Worm (Caenorhabditis elegans) whole organism, young adult: ENCODE results near the gene C06C3.4.

Experiments
- B0035.1 ChIP-seq: sonication (generic microtip); optimal IDR thresholded peaks from 2 replicates; lab custom pipeline; 2016; ENCODE audit warnings: missing genetic modification characterization, mild to moderate bottlenecking, missing compliant biosample characterization, missing genotype, missing genetic modification reagents
- C17E4.6 ChIP-seq: fragments of 200-800 bp; sonication (Bioruptor generic); IDR thresholded peaks from 2 replicates; pipeline ENCODE4 v1.3.6; 2022; ENCODE audit warnings: missing genetic modification reagents, missing genetic modification characterization, missing compliant biosample characterization
- D2030.7 ChIP-seq: fragments of 200-800 bp; sonication (Bioruptor generic); IDR thresholded peaks from 2 replicates; pipeline ENCODE4 v1.3.6; 2022; ENCODE audit warnings: missing genetic modification reagents, missing genetic modification characterization, missing compliant biosample characterization
- F10E7.11 ChIP-seq: sonication (generic microtip); optimal IDR thresholded peaks from 2 replicates; lab custom pipeline; 2017; ENCODE audit warnings: mild to moderate bottlenecking, missing genetic modification characterization, moderate library complexity, missing compliant biosample characterization
- F22D6.2 ChIP-seq: sonication (generic microtip); optimal IDR thresholded peaks from 2 replicates; lab custom pipeline; 2016; ENCODE audit warnings: mild to moderate bottlenecking, missing genetic modification characterization, missing compliant biosample characterization
- F23B12.7 ChIP-seq: sonication (generic microtip); optimal IDR thresholded peaks from 2 replicates; lab custom pipeline; 2017; ENCODE audit warnings: missing genetic modification characterization, mild to moderate bottlenecking, missing compliant biosample characterization, antibody characterized with exemption, moderate library complexity; ENCODE audit not compliant: insufficient read depth
- F33H1.4 ChIP-seq: fragments of 200-800 bp; sonication (Bioruptor generic); IDR thresholded peaks from 2 replicates; pipeline ENCODE4 v1.3.6; 2022; ENCODE audit warnings: missing genetic modification reagents, missing genetic modification characterization, missing compliant biosample characterization
- F39B2.1 ChIP-seq: fragments of 200-800 bp; sonication (Bioruptor generic); IDR thresholded peaks from 2 replicates; pipeline ENCODE4 v1.3.6; 2022; ENCODE audit warnings: missing genetic modification reagents, missing genetic modification characterization, missing compliant biosample characterization
- F49E8.2 ChIP-seq: sonication (generic microtip); optimal IDR thresholded peaks from 3 replicates; lab custom pipeline; 2017; ENCODE audit warnings: missing genetic modification characterization, mild to moderate bottlenecking, missing compliant biosample characterization, antibody characterized with exemption, moderate library complexity; ENCODE audit not compliant: insufficient read depth
- F57A8.1 ChIP-seq: fragments of 200-800 bp; sonication (Bioruptor generic); optimal IDR thresholded peaks from 2 replicates; lab custom pipeline; 2018; ENCODE audit warnings: mild to moderate bottlenecking, missing genetic modification characterization, moderate library complexity, missing compliant biosample characterization
- K11D2.4 ChIP-seq: fragments of 200-800 bp; sonication (Bioruptor generic); IDR thresholded peaks from 2 replicates; pipeline ENCODE4 v1.3.6; 2022; ENCODE audit warnings: missing genetic modification reagents, missing genetic modification characterization, missing compliant biosample characterization
- T07F8.4 ChIP-seq: sonication (generic microtip); optimal IDR thresholded peaks from 2 replicates; lab custom pipeline; 2016; ENCODE audit warnings: mild to moderate bottlenecking, missing genetic modification characterization, moderate library complexity, missing compliant biosample characterization
- Y56A3A.18 ChIP-seq: fragments of 200-800 bp; sonication (Bioruptor generic); IDR thresholded peaks from 2 replicates; pipeline ENCODE4 v1.3.6; 2022; ENCODE audit warnings: missing genetic modification reagents, missing genetic modification characterization, missing compliant biosample characterization
- Y67H2A.10 ChIP-seq: fragments of 200-800 bp; sonication (Bioruptor generic); conservative IDR thresholded peaks from 2 replicates; pipeline ENCODE4 v1.3.6; 2022; ENCODE audit warnings: missing genetic modification reagents, missing genetic modification characterization, missing compliant biosample characterization
- ZK185.1 ChIP-seq: sonication (generic microtip); optimal IDR thresholded peaks from 2 replicates; lab custom pipeline; 2016; ENCODE audit warnings: mild to moderate bottlenecking, missing genetic modification characterization, missing compliant biosample characterization; ENCODE audit not compliant: poor library complexity, severe bottlenecking
- ama-1 ChIP-seq, 3 experiments: fragments of 150-350 bp in 1 of 3; sonication (generic microtip) in 2 of 3; optimal IDR thresholded peaks; 2 replicates each; lab custom pipeline; 2014 to 2018; ENCODE audit warnings: missing biosample characterization in 2 of 3, missing genetic modification characterization in 2 of 3, missing genetic modification reagents in 2 of 3
- attf-6 ChIP-seq: fragments of 200-800 bp; sonication (Bioruptor generic); IDR thresholded peaks from 2 replicates; pipeline ENCODE4 v1.3.6; 2022; ENCODE audit warnings: missing genetic modification reagents, missing genetic modification characterization, missing compliant biosample characterization
- ccch-3 ChIP-seq: fragments of 200-800 bp; sonication (Bioruptor generic); optimal IDR thresholded peaks from 2 replicates; lab custom pipeline; 2018; ENCODE audit warnings: mild to moderate bottlenecking, missing genetic modification characterization, missing compliant biosample characterization
- cebp-1 ChIP-seq, 2 experiments: fragments of 200-800 bp in 1 of 2; sonication (Bioruptor generic) in 1 of 2; sonication (generic microtip) in 1 of 2; IDR thresholded peaks in 1 of 2; optimal IDR thresholded peaks in 1 of 2; 2 replicates each; pipeline versions ENCODE4 v1.3.6 to Lab custom; 2017 to 2022; ENCODE audit warnings: missing compliant biosample characterization in 2 of 2, missing genetic modification characterization in 2 of 2, mild to moderate bottlenecking in 1 of 2, missing genetic modification reagents in 1 of 2, moderate library complexity in 1 of 2
- cebp-2 ChIP-seq: fragments of 200-800 bp; sonication (Bioruptor generic); IDR thresholded peaks from 2 replicates; pipeline ENCODE4 v1.3.6; 2022; ENCODE audit warnings: missing genetic modification characterization, missing compliant biosample characterization
- chd-7 ChIP-seq: sonication (generic microtip); optimal IDR thresholded peaks from 2 replicates; lab custom pipeline; 2016; ENCODE audit warnings: mild to moderate bottlenecking, missing genetic modification characterization, moderate library complexity, missing compliant biosample characterization
- die-1 ChIP-seq: sonication (generic microtip); optimal IDR thresholded peaks from 2 replicates; lab custom pipeline; 2016; ENCODE audit warnings: missing genotype, mild to moderate bottlenecking, missing genetic modification characterization, missing compliant biosample characterization
- dox-1 ChIP-seq: fragments of 200-800 bp; sonication (Bioruptor generic); IDR thresholded peaks from 2 replicates; pipeline ENCODE4 v1.3.6; 2022; ENCODE audit warnings: missing genetic modification reagents, missing genetic modification characterization, missing compliant biosample characterization
- hlh-12 ChIP-seq: sonication (generic microtip); optimal IDR thresholded peaks from 2 replicates; lab custom pipeline; 2016; ENCODE audit warnings: missing genetic modification characterization, missing compliant biosample characterization
- hlh-26 ChIP-seq: fragments of 200-800 bp; sonication (Bioruptor generic); conservative IDR thresholded peaks from 2 replicates; pipeline ENCODE4 v1.3.6; 2022; ENCODE audit warnings: missing genetic modification reagents, missing genetic modification characterization, missing compliant biosample characterization
- hmg-1.2 ChIP-seq: fragments of 200-800 bp; sonication (Bioruptor generic); IDR thresholded peaks from 2 replicates; pipeline ENCODE4 v1.3.6; 2022; ENCODE audit warnings: missing genetic modification reagents, missing genetic modification characterization, missing compliant biosample characterization
- lag-1 ChIP-seq: fragments of 200-800 bp; sonication (Bioruptor generic); IDR thresholded peaks from 2 replicates; pipeline ENCODE4 v1.3.6; 2022; ENCODE audit warnings: missing genetic modification reagents, missing genetic modification characterization, missing compliant biosample characterization
- lin-35 ChIP-seq, 3 experiments: fragments of 150-350 bp in 2 of 3; sonication (generic microtip) in 1 of 3; optimal IDR thresholded peaks; 2 replicates each; lab custom pipeline; 2014 to 2018; ENCODE audit warnings: missing biosample characterization in 3 of 3, missing genetic modification characterization in 3 of 3, missing genetic modification reagents in 3 of 3
- lin-54 ChIP-seq: fragments of 200-800 bp; sonication (Bioruptor generic); optimal IDR thresholded peaks from 2 replicates; lab custom pipeline; 2018; ENCODE audit warnings: mild to moderate bottlenecking, missing genetic modification characterization, missing compliant biosample characterization
- lsl-1 ChIP-seq: fragments of 200-800 bp; sonication (Bioruptor generic); optimal IDR thresholded peaks from 2 replicates; lab custom pipeline; 2018; ENCODE audit warnings: mild to moderate bottlenecking, missing genetic modification characterization, moderate library complexity, missing compliant biosample characterization
- nfyb-1 ChIP-seq: fragments of 200-800 bp; sonication (Bioruptor generic); IDR thresholded peaks from 2 replicates; pipeline ENCODE4 v1.3.6; 2022; ENCODE audit warnings: missing genetic modification reagents, missing genetic modification characterization, missing compliant biosample characterization
- nhr-80 ChIP-seq: sonication (generic microtip); optimal IDR thresholded peaks from 2 replicates; lab custom pipeline; 2016; ENCODE audit warnings: missing genetic modification characterization, missing compliant biosample characterization
- rcor-1 ChIP-seq: fragments of 200-800 bp; sonication (Bioruptor generic); IDR thresholded peaks from 2 replicates; pipeline ENCODE4 v1.3.6; 2022; ENCODE audit warnings: missing genetic modification reagents, missing genetic modification characterization, missing compliant biosample characterization
- repo-1 ChIP-seq: sonication (generic microtip); optimal IDR thresholded peaks from 2 replicates; lab custom pipeline; 2017; ENCODE audit warnings: mild to moderate bottlenecking, missing genetic modification characterization, missing compliant biosample characterization
- snpc-1.1 ChIP-seq: sonication (generic microtip); optimal IDR thresholded peaks from 2 replicates; lab custom pipeline; 2017; ENCODE audit warnings: missing genetic modification characterization, mild to moderate bottlenecking, missing compliant biosample characterization, antibody characterized with exemption, moderate library complexity, missing genotype, missing genetic modification reagents; ENCODE audit not compliant: insufficient read depth
- snpc-3.4 ChIP-seq: sonication (generic microtip); optimal IDR thresholded peaks from 2 replicates; lab custom pipeline; 2017; ENCODE audit warnings: missing genetic modification characterization, mild to moderate bottlenecking, missing compliant biosample characterization, antibody characterized with exemption, moderate library complexity, missing genotype, missing genetic modification reagents
- tbp1 ChIP-seq: fragments of 200-800 bp; sonication (Bioruptor generic); optimal IDR thresholded peaks from 2 replicates; lab custom pipeline; 2018; ENCODE audit warnings: mild to moderate bottlenecking, missing genetic modification characterization, missing compliant biosample characterization
- unc-62 ChIP-seq: fragments of 150-350 bp; optimal IDR thresholded peaks from 2 replicates; lab custom pipeline; 2014; ENCODE audit warnings: missing biosample characterization, missing genetic modification reagents, missing genetic modification characterization
- ztf-28 ChIP-seq: fragments of 200-800 bp; sonication (Bioruptor generic); IDR thresholded peaks from 2 replicates; pipeline ENCODE4 v1.3.6; 2022; ENCODE audit warnings: missing genetic modification reagents, missing genetic modification characterization, missing compliant biosample characterization

C06C3.4 gene

ce11 chrII:9407469-9407868, 34.4 kb downstream of the C06C3.4 start, which contains the start of gene arrd-2:
Gene arrd-2, plus strand, starts transcription at chrII:9407769.
- no peak for TF ChIP-seq cebp-2 (GFP tag; lab: Robert Waterston, UW)
- TF ChIP-seq, all 124 proteins: peak for 0

ce11 chrII:9411497-9411896, 38.4 kb downstream of the C06C3.4 start, which contains the start of gene M176.9:
Gene M176.9, minus strand, starts transcription at chrII:9411597.
- TF ChIP-seq snpc-3.4 (no peak), F49E8.2 (no peak), ccch-3 (GFP tag; lab: Kevin White, UChicago) (no peak), Y56A3A.18 (no peak), ztf-28 (GFP tag; lab: Robert Waterston, UW) (no peak), repo-1 (tag; lab: Kevin White, UChicago) (no peak), ZK185.1 (tag; lab: Kevin White, UChicago) (no peak), ama-1 (optimal IDR thresholded peaks at IDR 0.05; lab: Kevin White, UChicago) (no peak), ama-1 (GFP tag; optimal IDR thresholded peaks at IDR 0.05; lab: Kevin White, UChicago) (no peak), T07F8.4 (tag; lab: Kevin White, UChicago) (no peak), hlh-26 (GFP tag; lab: Robert Waterston, UW) (no peak), F57A8.1 (GFP tag; lab: Kevin White, UChicago) (no peak), tbp1 (GFP tag; lab: Kevin White, UChicago) (no peak)

- TF ChIP-seq nhr-80 (peak; percentile 49), nfyb-1 (GFP tag; lab: Robert Waterston, UW) (no peak), die-1 (no peak), snpc-1.1 (no peak), repo-1 (tag; lab: Kevin White, UChicago) (no peak), ama-1 (optimal IDR thresholded peaks at IDR 0.05; lab: Kevin White, UChicago) (no peak), ama-1 (GFP tag; optimal IDR thresholded peaks at IDR 0.05; lab: Kevin White, UChicago) (no peak)
Measured at ce11 chrII:9412086-9412608, 39.1 kb downstream of the C06C3.4 start, which contains the start of gene arrd-3. Gene arrd-3, plus strand, starts transcription at chrII:9412558.

- no peak for TF ChIP-seq Y67H2A.10 (GFP tag; lab: Robert Waterston, UW)
- TF ChIP-seq attf-6, result no peak
- no peak for TF ChIP-seq hlh-12
- 0 out of 2 replicates have a peak, but pooled peaks have one; percentile 34 for TF ChIP-seq D2030.7
- peak; percentile 23; the same call in 1 of the 2 replicates for TF ChIP-seq K11D2.4 (GFP tag; lab: Robert Waterston, UW)
- no peak for TF ChIP-seq F23B12.7
- peak; percentile 22 for TF ChIP-seq lsl-1 (GFP tag; lab: Kevin White, UChicago)
- TF ChIP-seq lag-1, result no peak
- TF ChIP-seq F33H1.4 (GFP tag; lab: Robert Waterston, UW), result peak; percentile 52
- no peak for TF ChIP-seq die-1
- peak; percentile 49 for TF ChIP-seq lin-54
- no peak for TF ChIP-seq unc-62 (GFP tag; lab: Kevin White, UChicago)
- TF ChIP-seq hmg-1.2 (GFP tag; lab: Robert Waterston, UW), result peak; percentile 33; the same call in 1 of the 2 replicates
- TF ChIP-seq F39B2.1, result no peak
- TF ChIP-seq F22D6.2 (tag; lab: Kevin White, UChicago), result no peak
- TF ChIP-seq dox-1 (GFP tag; lab: Robert Waterston, UW), result peak; percentile 53
- no peak for TF ChIP-seq cebp-1 (GFP tag; IDR thresholded peaks at IDR 0.05; lab: Robert Waterston, UW)
- peak; percentile 55 for TF ChIP-seq cebp-1 (tag; optimal IDR thresholded peaks at IDR 0.05; lab: Kevin White, UChicago)
- peak; percentile 33; the same call in 1 of the 2 replicates for TF ChIP-seq rcor-1 (GFP tag; lab: Robert Waterston, UW)
- peak in 1 of 3 experiments; percentile 36 for TF ChIP-seq lin-35 (GFP tag; optimal IDR thresholded peaks at IDR 0.05; lab: Kevin White, UChicago)
- TF ChIP-seq F10E7.11, result no peak
- TF ChIP-seq C17E4.6 (GFP tag; lab: Robert Waterston, UW), result no peak
- TF ChIP-seq chd-7 (tag; lab: Kevin White, UChicago), result no peak
- TF ChIP-seq F49E8.2, result no peak
- TF ChIP-seq B0035.1 (tag; lab: Kevin White, UChicago), result no peak
Measured at ce11 chrII:9416381-9417276, 43.5 kb downstream of the C06C3.4 start, which contains the start of the genes gss-1 and chch-3. Gene gss-1, minus strand, starts transcription at chrII:9416431. Gene chch-3, plus strand, starts transcription at chrII:9417013.
